Fruit fly (Drosophila melanogaster) whole organism, prepupa: Measurements from ENCODE around the gene Polr1E.

Source experiments
- CG11294 ChIP-seq: fragments of 200-800 bp; sonication (Bioruptor generic); IDR thresholded peaks from 2 replicates; pipeline ENCODE4 v1.3.6; 2022; ENCODE audit warnings: missing biosample characterization, missing genetic modification characterization
- CG11902 ChIP-seq: fragments of 200-800 bp; sonication (Bioruptor generic); optimal IDR thresholded peaks from 3 replicates; lab custom pipeline; 2016; ENCODE audit warnings: missing biosample characterization, missing genetic modification characterization
- CG3032 ChIP-seq: fragments of 200-800 bp; optimal IDR thresholded peaks from 2 replicates; lab custom pipeline; 2019; ENCODE audit warnings: missing biosample characterization, mild to moderate bottlenecking, missing genetic modification characterization, moderate library complexity
- CG6792 ChIP-seq: fragments of 200-800 bp; sonication (Bioruptor generic); optimal IDR thresholded peaks from 3 replicates; lab custom pipeline; 2016; ENCODE audit warnings: missing biosample characterization, missing genetic modification characterization
- CG7368 ChIP-seq: fragments of 200-800 bp; sonication (Bioruptor generic); optimal IDR thresholded peaks from 3 replicates; lab custom pipeline; 2016; ENCODE audit warnings: missing biosample characterization, missing genetic modification characterization
- achi ChIP-seq: fragments of 200-800 bp; sonication (Bioruptor generic); optimal IDR thresholded peaks from 3 replicates; lab custom pipeline; 2016; ENCODE audit warnings: missing biosample characterization, missing genetic modification characterization
- dsx ChIP-seq: fragments of 200-800 bp; optimal IDR thresholded peaks from 3 replicates; lab custom pipeline; 2019; ENCODE audit warnings: missing biosample characterization, mild to moderate bottlenecking, missing genetic modification characterization, moderate library complexity; ENCODE audit not compliant: poor library complexity, severe bottlenecking
- eg ChIP-seq: fragments of 200-800 bp; sonication (Bioruptor generic); IDR thresholded peaks from 3 replicates; pipeline ENCODE4 v1.3.6; 2022; ENCODE audit warnings: missing biosample characterization, missing genetic modification characterization

- no peak for TF ChIP-seq CG11294 (GFP tag; lab: Robert Waterston, UW)
- TF ChIP-seq CG7368 (GFP tag; lab: Kevin White, UChicago) = no peak
- TF ChIP-seq eg = no peak
- TF ChIP-seq achi = no peak
- TF ChIP-seq CG11902 = no peak
- no peak for TF ChIP-seq dsx
- no peak for TF ChIP-seq CG3032 (tag; lab: Kevin White, UChicago)
- TF ChIP-seq CG6792 (GFP tag; lab: Kevin White, UChicago) = no peak
Measured at dm6 chr3R:18294488-18294887, 7.0 kb downstream of the Polr1E start.
